Comparison of ENCODE assay signal across 4 worm cellular contexts in genomic region chrII:12081454-12081853, ce11.
TF ChIP-seq lines count a peak whose summit lies in the region.

No protein-coding gene starts in this region.

TF ChIP-seq in whole organism, L1 larva, 84 proteins besides CTCF, POLR2A, EP300 and RAD21:
- TF ChIP-seq elt-2 (tag; optimal IDR thresholded peaks at IDR 0.05; lab: Kevin White, UChicago) (no peak), blmp-1 (tag; optimal IDR thresholded peaks at IDR 0.05; lab: Kevin White, UChicago) (peak; percentile 37)
TF ChIP-seq in whole organism, L1 larva: peak in this region for 1.

TF ChIP-seq in whole organism, L2 larva, 48 proteins besides CTCF, POLR2A, EP300 and RAD21:
- TF ChIP-seq fos-1 (tag; optimal IDR thresholded peaks at IDR 0.05; lab: Kevin White, UChicago) (peak; percentile 65), C34F6.9 (tag; optimal IDR thresholded peaks at IDR 0.05; lab: Kevin White, UChicago) (no peak)

TF ChIP-seq in whole organism, L3 larva, 47 proteins besides CTCF, POLR2A, EP300 and RAD21:
- TF ChIP-seq nhr-23 (tag; optimal IDR thresholded peaks at IDR 0.05; lab: Kevin White, UChicago): peak; percentile 5
- no peak for TF ChIP-seq nhr-77 (tag; optimal IDR thresholded peaks at IDR 0.05; lab: Kevin White, UChicago)
TF ChIP-seq in whole organism, L3 larva: peak in this region for 1.

TF ChIP-seq in whole organism, L4 larva, 104 proteins besides CTCF, POLR2A, EP300 and RAD21:
- TF ChIP-seq dve-1 (tag; optimal IDR thresholded peaks at IDR 0.05; lab: Kevin White, UChicago; ENCODE audit: insufficient read depth) (peak; percentile 52), jun-1 (tag; optimal IDR thresholded peaks at IDR 0.05; lab: Kevin White, UChicago) (no peak), fkh-10 (GFP tag; optimal IDR thresholded peaks at IDR 0.05; lab: Kevin White, UChicago) (no peak), lsy-2 (tag; optimal IDR thresholded peaks at IDR 0.05; lab: Kevin White, UChicago) (peak in 1 of 2 experiments; percentile 33), zip-2 (tag; optimal IDR thresholded peaks at IDR 0.05; lab: Kevin White, UChicago) (no peak)
TF ChIP-seq in whole organism, L4 larva: peak in this region for 2.
